Worm (Caenorhabditis elegans) whole organism, L1 larva: Measurements from ENCODE around the gene T10C6.6.

Source experiments
- C16A3.4 ChIP-seq: fragments of 150-350 bp; optimal IDR thresholded peaks from 2 replicates; lab custom pipeline; 2014; ENCODE audit warnings: missing biosample characterization, missing genetic modification characterization
- elt-2 ChIP-seq: sonication (generic microtip); optimal IDR thresholded peaks from 2 replicates; lab custom pipeline; 2016; ENCODE audit warnings: missing genetic modification characterization, mild to moderate bottlenecking, inconsistent platforms, missing compliant biosample characterization, missing genetic modification reagents
- elt-3 ChIP-seq, 6 experiments: fragments of 150-350 bp in 1 of 6; sonication (generic microtip); optimal IDR thresholded peaks; 2 replicates each; lab custom pipeline; 2017 to 2018; ENCODE audit warnings: missing biosample characterization in 6 of 6, missing genetic modification characterization in 6 of 6, inconsistent platforms in 1 of 6
- nhr-28 ChIP-seq: fragments of 150-350 bp; optimal IDR thresholded peaks from 2 replicates; lab custom pipeline; 2014; ENCODE audit warnings: missing biosample characterization, missing genetic modification characterization
- unc-62 ChIP-seq: fragments of 150-350 bp; optimal IDR thresholded peaks from 2 replicates; lab custom pipeline; 2014; ENCODE audit warnings: missing biosample characterization, missing genetic modification reagents, missing genetic modification characterization

DNA sequence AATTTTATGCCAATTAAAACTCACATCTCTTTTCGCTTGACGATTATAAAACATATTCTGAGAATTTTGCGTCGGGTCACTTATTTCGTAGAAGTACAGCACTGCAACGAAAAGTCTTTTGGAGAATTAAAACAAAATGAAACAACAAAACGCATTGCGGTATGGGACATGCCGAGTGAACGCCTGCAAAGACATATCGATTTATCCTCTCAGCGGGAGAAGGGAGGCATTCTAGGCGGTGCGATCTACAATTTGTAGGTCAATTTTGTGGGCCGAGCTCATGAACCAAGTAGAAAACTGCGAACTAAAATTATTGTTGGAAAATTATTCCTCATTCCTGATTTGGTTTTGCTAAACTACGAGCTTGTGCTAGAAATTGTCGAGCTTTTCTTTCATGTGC, 29.2 kb downstream of the T10C6.6 start, which contains the start of gene F14H3.3:
- TF ChIP-seq C16A3.4 (tag; lab: Kevin White, UChicago) (no peak), elt-2 (tag; lab: Kevin White, UChicago) (no peak), elt-3 (tag; optimal IDR thresholded peaks at IDR 0.05; lab: Kevin White, UChicago) (no peak), unc-62 (no peak), nhr-28 (tag; lab: Kevin White, UChicago) (no peak)
